Worm (Caenorhabditis elegans): ENCODE measurements around the gene tbx-34.

tbx-34 gene

DNA sequence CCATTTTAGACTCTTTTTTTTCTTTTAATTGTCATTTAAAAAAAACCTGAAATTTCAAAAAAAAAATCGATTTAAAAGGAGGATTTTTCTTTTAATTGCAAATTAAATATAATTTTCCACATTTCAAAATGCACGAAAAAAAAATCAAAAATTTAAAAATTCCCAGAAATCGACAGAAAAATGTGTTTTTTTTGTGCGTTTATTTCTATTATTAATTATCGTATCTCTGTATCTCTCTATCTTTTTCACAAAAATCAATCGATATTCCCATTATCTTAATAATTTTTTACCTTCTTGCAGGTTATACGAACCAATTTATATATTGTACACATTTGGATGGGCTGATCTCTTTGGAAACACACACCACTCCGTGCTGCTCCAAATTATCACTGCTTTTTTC lies 26.8 kb upstream of the tbx-34 start, which contains the start of gene rsks-1:
Gene rsks-1, plus strand, starts transcription at position 301 of the 400 bp plus-strand sequence.
- TF ChIP-seq tlf-1 (GFP tag; optimal IDR thresholded peaks at IDR 0.05) (no peak), F23B12.7 (tag; optimal IDR thresholded peaks at IDR 0.05; ENCODE audit: insufficient read depth) (no peak), nfyb-1 (GFP tag; IDR thresholded peaks at IDR 0.05) (no peak), B0261.1 (tag; optimal IDR thresholded peaks at IDR 0.05) (no peak)

DNA sequence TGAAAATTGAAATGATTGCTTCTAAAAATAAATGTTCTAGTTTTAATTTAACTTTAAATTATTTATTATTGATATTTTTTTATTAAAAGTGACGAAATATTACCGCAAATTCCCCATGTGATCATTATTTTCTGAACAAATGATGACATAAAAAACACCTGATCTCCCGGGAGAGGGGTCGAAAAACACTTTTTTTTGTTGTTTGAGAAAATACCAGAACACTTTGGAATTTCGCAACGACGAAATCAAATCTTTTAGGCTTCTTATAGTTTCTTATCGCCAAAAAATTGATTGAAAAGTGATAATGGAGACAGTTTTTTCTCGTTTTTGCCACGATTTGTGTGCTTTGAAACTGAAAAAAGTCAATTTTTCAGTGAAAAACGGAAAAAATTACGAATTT lies 26.3 kb upstream of the tbx-34 start:
- TF ChIP-seq cebp-1 (GFP tag; IDR thresholded peaks at IDR 0.05), result peak; percentile 94
- TF ChIP-seq cebp-1 (tag; optimal IDR thresholded peaks at IDR 0.05), result peak; percentile 96
- TF ChIP-seq nhr-80 (tag; optimal IDR thresholded peaks at IDR 0.05), result peak; percentile 15
- no peak for TF ChIP-seq repo-1 (tag; optimal IDR thresholded peaks at IDR 0.05)
- TF ChIP-seq attf-5 (GFP tag; optimal IDR thresholded peaks at IDR 0.05), result peak; percentile 25
- no peak for TF ChIP-seq cebp-2 (GFP tag; IDR thresholded peaks at IDR 0.05)
- TF ChIP-seq hsf-1 (GFP tag; IDR thresholded peaks at IDR 0.05), result peak; percentile 53; the same call in 1 of the 2 replicates

DNA sequence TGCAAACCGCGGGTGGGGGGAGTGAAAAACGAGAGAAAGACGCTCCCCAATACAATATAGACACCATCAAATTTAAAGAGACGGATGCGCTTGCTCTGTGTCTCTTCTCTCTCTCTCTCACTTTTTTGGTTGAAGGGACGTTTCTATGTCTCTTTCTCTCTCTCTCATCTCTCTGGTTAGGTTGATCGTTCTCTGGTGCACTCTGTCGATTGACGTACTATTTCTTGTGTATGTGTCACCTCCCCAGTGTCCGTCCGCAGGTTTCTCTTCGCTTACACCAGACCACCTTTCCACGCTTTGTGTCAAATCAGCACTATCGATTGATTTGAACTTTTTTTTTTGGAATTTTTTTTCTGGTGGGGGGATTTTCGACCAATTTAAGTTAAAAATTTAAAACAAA lies 25.4 kb upstream of the tbx-34 start:
- TF ChIP-seq lin-40 (tag; optimal IDR thresholded peaks at IDR 0.05) (peak; percentile 56), snpc-4 (GFP tag; optimal IDR thresholded peaks at IDR 0.05) (no peak), snpc-4 (tag; optimal IDR thresholded peaks at IDR 0.05) (peak; percentile 26 to 69 (median 48)), cebp-1 (GFP tag; IDR thresholded peaks at IDR 0.05) (peak; percentile 42; the same call in 1 of the 2 replicates), cebp-1 (tag; optimal IDR thresholded peaks at IDR 0.05) (peak; percentile 65), nhr-179 (tag; optimal IDR thresholded peaks at IDR 0.05) (no peak), somi-1 (GFP tag; optimal IDR thresholded peaks at IDR 0.05) (peak; percentile 38), nfyb-1 (GFP tag; IDR thresholded peaks at IDR 0.05) (0 out of 2 replicates have a peak, but pooled peaks have one; percentile 49), K12H6.12 (tag; optimal IDR thresholded peaks at IDR 0.05) (peak; percentile 23), hmg-1.2 (GFP tag; IDR thresholded peaks at IDR 0.05) (peak; percentile 54; the same call in 1 of the 2 replicates), ZK185.1 (tag; optimal IDR thresholded peaks at IDR 0.05; ENCODE audit: poor library complexity, severe bottlenecking) (peak; percentile 69), him-1 (tag; optimal IDR thresholded peaks at IDR 0.05) (no peak), Y95B8A.8 (GFP tag; IDR thresholded peaks at IDR 0.05) (no peak), nhr-80 (tag; optimal IDR thresholded peaks at IDR 0.05) (peak; percentile 89), Y56A3A.18 (GFP tag; IDR thresholded peaks at IDR 0.05) (0 out of 2 replicates have a peak, but pooled peaks have one; percentile 34), rcor-1 (GFP tag; IDR thresholded peaks at IDR 0.05) (no peak), C17E4.6 (GFP tag; IDR thresholded peaks at IDR 0.05) (no peak), let-607 (tag; optimal IDR thresholded peaks at IDR 0.05) (peak; percentile 38 to 57), B0336.3 (GFP tag; IDR thresholded peaks at IDR 0.05) (peak; percentile 70; the same call in 1 of the 2 replicates), ztf-28 (GFP tag; IDR thresholded peaks at IDR 0.05) (no peak), cebp-2 (GFP tag; IDR thresholded peaks at IDR 0.05) (no peak), unc-62 (GFP tag; optimal IDR thresholded peaks at IDR 0.05) (peak; percentile 45), F23B12.7 (tag; optimal IDR thresholded peaks at IDR 0.05; ENCODE audit: insufficient read depth) (peak; percentile 71), attf-5 (GFP tag; optimal IDR thresholded peaks at IDR 0.05) (peak; percentile 41), nhr-90 (tag; optimal IDR thresholded peaks at IDR 0.05) (peak; percentile 37), nfya-1 (tag; optimal IDR thresholded peaks at IDR 0.05; ENCODE audit: borderline replicate concordance, insufficient read depth) (no peak), lin-54 (GFP tag; optimal IDR thresholded peaks at IDR 0.05) (peak; percentile 11), dpl-1 (GFP tag; optimal IDR thresholded peaks at IDR 0.05) (no peak), atf-7 (tag; optimal IDR thresholded peaks at IDR 0.05) (peak; percentile 42), zfh-2 (GFP tag; conservative IDR thresholded peaks at IDR 0.05) (peak; percentile 45; the same call in 1 of the 2 replicates), sdz-38 (tag; optimal IDR thresholded peaks at IDR 0.05) (no peak), efl-1 (GFP tag; optimal IDR thresholded peaks at IDR 0.05) (no peak), tbp1 (GFP tag; optimal IDR thresholded peaks at IDR 0.05) (peak; percentile 38), rec-8 (tag; optimal IDR thresholded peaks at IDR 0.05) (no peak), madf-10 (tag; optimal IDR thresholded peaks at IDR 0.05) (peak; percentile 56), lsy-27 (tag; optimal IDR thresholded peaks at IDR 0.05; ENCODE audit: borderline replicate concordance, insufficient read depth) (no peak), ztf-26 (tag; optimal IDR thresholded peaks at IDR 0.05) (no peak), dox-1 (GFP tag; IDR thresholded peaks at IDR 0.05) (peak; percentile 81)
